Worm (Caenorhabditis elegans) whole organism, L1 larva: ENCODE data around the gene ZK228.4.

Experiments
- C04F5.9 ChIP-seq: sonication (generic microtip); optimal IDR thresholded peaks from 2 replicates; lab custom pipeline; 2016; ENCODE audit warnings: missing genetic modification characterization, missing compliant biosample characterization
- C16A3.4 ChIP-seq: fragments of 150-350 bp; optimal IDR thresholded peaks from 2 replicates; lab custom pipeline; 2014; ENCODE audit warnings: missing biosample characterization, missing genetic modification characterization
- aha-1 ChIP-seq: fragments of 150-350 bp; optimal IDR thresholded peaks from 2 replicates; lab custom pipeline; 2014; ENCODE audit warnings: missing biosample characterization, missing genetic modification characterization
- alr-1 ChIP-seq: fragments of 200-800 bp; sonication (Bioruptor generic); optimal IDR thresholded peaks from 2 replicates; lab custom pipeline; 2018; ENCODE audit warnings: borderline replicate concordance, mild to moderate bottlenecking, missing genetic modification characterization, missing compliant biosample characterization
- blmp-1 ChIP-seq: fragments of 150-350 bp; optimal IDR thresholded peaks from 2 replicates; lab custom pipeline; 2014; ENCODE audit warnings: missing biosample characterization, missing genetic modification characterization
- ceh-63 ChIP-seq: fragments of 200-800 bp; sonication (Bioruptor generic); optimal IDR thresholded peaks from 2 replicates; lab custom pipeline; 2018; ENCODE audit warnings: mild to moderate bottlenecking, missing genetic modification characterization, missing compliant biosample characterization
- ceh-90 ChIP-seq: sonication (generic microtip); optimal IDR thresholded peaks from 2 replicates; lab custom pipeline; 2016; ENCODE audit warnings: missing genetic modification characterization, missing compliant biosample characterization
- ces-1 ChIP-seq: fragments of 150-350 bp; optimal IDR thresholded peaks from 2 replicates; lab custom pipeline; 2014; ENCODE audit warnings: missing biosample characterization, missing genetic modification reagents, missing genetic modification characterization
- dsc-1 ChIP-seq: sonication (generic microtip); optimal IDR thresholded peaks from 2 replicates; lab custom pipeline; 2016; ENCODE audit warnings: mild to moderate bottlenecking, missing genetic modification characterization, missing compliant biosample characterization
- efl-1 ChIP-seq, 4 experiments: fragments of 150-350 bp; optimal IDR thresholded peaks in 3 of 4; peaks in 1 of 4; 1 replicate in 1 of 4; 2 replicates in 3 of 4; lab custom pipeline; 2014; ENCODE audit warnings: missing biosample characterization in 2 of 4, missing genetic modification characterization in 2 of 4, missing genetic modification reagents in 2 of 4
- efl-3 ChIP-seq: fragments of 200-800 bp; sonication (Bioruptor generic); optimal IDR thresholded peaks from 2 replicates; lab custom pipeline; 2018; ENCODE audit warnings: mild to moderate bottlenecking, missing genetic modification characterization, missing compliant biosample characterization
- egl-27 ChIP-seq, 2 experiments: fragments of 150-350 bp in 1 of 2; sonication (generic microtip); optimal IDR thresholded peaks; 3 replicates each; lab custom pipeline; 2017 to 2018; ENCODE audit warnings: missing biosample characterization in 2 of 2, missing genetic modification characterization in 2 of 2, missing genetic modification reagents in 2 of 2
- elt-2 ChIP-seq: sonication (generic microtip); optimal IDR thresholded peaks from 2 replicates; lab custom pipeline; 2016; ENCODE audit warnings: missing genetic modification characterization, mild to moderate bottlenecking, inconsistent platforms, missing compliant biosample characterization, missing genetic modification reagents
- elt-3 ChIP-seq, 6 experiments: fragments of 150-350 bp in 1 of 6; sonication (generic microtip); optimal IDR thresholded peaks; 2 replicates each; lab custom pipeline; 2017 to 2018; ENCODE audit warnings: missing biosample characterization in 6 of 6, missing genetic modification characterization in 6 of 6, inconsistent platforms in 1 of 6
- ets-5 ChIP-seq: fragments of 200-800 bp; sonication (Bioruptor generic); IDR thresholded peaks from 2 replicates; pipeline ENCODE4 v1.3.6; 2022; ENCODE audit warnings: missing genetic modification characterization, missing compliant biosample characterization
- fkh-4 ChIP-seq: sonication (generic microtip); optimal IDR thresholded peaks from 2 replicates; lab custom pipeline; 2016; ENCODE audit warnings: missing compliant biosample characterization, missing genetic modification characterization, borderline replicate concordance
- fos-1 ChIP-seq: fragments of 150-350 bp; optimal IDR thresholded peaks from 2 replicates; lab custom pipeline; 2014; ENCODE audit warnings: missing biosample characterization, missing genetic modification characterization
- grh-1 ChIP-seq: fragments of 200-800 bp; sonication (Bioruptor generic); IDR thresholded peaks from 2 replicates; pipeline ENCODE4 v1.3.6; 2022; ENCODE audit warnings: missing genetic modification reagents, missing genetic modification characterization, missing compliant biosample characterization
- hlh-17 ChIP-seq: fragments of 200-800 bp; sonication (Bioruptor generic); optimal IDR thresholded peaks from 2 replicates; lab custom pipeline; 2018; ENCODE audit warnings: missing genetic modification characterization, mild to moderate bottlenecking, missing compliant biosample characterization, moderate library complexity, borderline replicate concordance
- hlh-4 ChIP-seq: sonication (generic microtip); optimal IDR thresholded peaks from 2 replicates; lab custom pipeline; 2016; ENCODE audit warnings: mild to moderate bottlenecking, missing genetic modification characterization, missing compliant biosample characterization
- irx-1 ChIP-seq: sonication (generic microtip); optimal IDR thresholded peaks from 2 replicates; lab custom pipeline; 2016; ENCODE audit warnings: missing genetic modification characterization, missing compliant biosample characterization
- lin-15B ChIP-seq: fragments of 150-350 bp; sonication (generic microtip); optimal IDR thresholded peaks from 3 replicates; lab custom pipeline; 2014; ENCODE audit warnings: missing biosample characterization, missing genetic modification characterization
- mep-1 ChIP-seq: fragments of 150-350 bp; optimal IDR thresholded peaks from 2 replicates; lab custom pipeline; 2014; ENCODE audit warnings: missing biosample characterization, missing genetic modification characterization
- nhr-19 ChIP-seq: fragments of 200-800 bp; sonication (Bioruptor generic); conservative IDR thresholded peaks from 2 replicates; pipeline ENCODE4 v1.3.6; 2022; ENCODE audit warnings: missing genetic modification characterization, missing compliant biosample characterization
- nhr-20 ChIP-seq: sonication (generic microtip); optimal IDR thresholded peaks from 2 replicates; lab custom pipeline; 2016; ENCODE audit warnings: mild to moderate bottlenecking, missing genetic modification characterization, missing compliant biosample characterization
- nhr-71 ChIP-seq: sonication (generic microtip); optimal IDR thresholded peaks from 2 replicates; lab custom pipeline; 2016; ENCODE audit warnings: mild to moderate bottlenecking, missing genetic modification characterization, moderate library complexity, missing compliant biosample characterization
- nhr-77 ChIP-seq: fragments of 150-350 bp; optimal IDR thresholded peaks from 2 replicates; lab custom pipeline; 2014; ENCODE audit warnings: missing biosample characterization, missing genetic modification characterization
- nhr-84 ChIP-seq: sonication (generic microtip); optimal IDR thresholded peaks from 2 replicates; lab custom pipeline; 2017; ENCODE audit warnings: missing biosample characterization, missing genetic modification characterization
- nhr-85 ChIP-seq: sonication (generic microtip); peaks from one replicate; lab custom pipeline; 2016; ENCODE audit warnings: missing genetic modification characterization, inconsistent platforms, missing compliant biosample characterization
- pqm-1 ChIP-seq: sonication (generic microtip); optimal IDR thresholded peaks from 3 replicates; lab custom pipeline; 2017; ENCODE audit warnings: missing biosample characterization, missing genetic modification characterization
- rnt-1 ChIP-seq: sonication (generic microtip); optimal IDR thresholded peaks from 2 replicates; lab custom pipeline; 2016; ENCODE audit warnings: mild to moderate bottlenecking, missing genetic modification characterization, moderate library complexity, missing compliant biosample characterization
- skn-1 ChIP-seq: fragments of 150-350 bp; optimal IDR thresholded peaks from 2 replicates; lab custom pipeline; 2014; ENCODE audit warnings: missing biosample characterization, missing genetic modification characterization
- snu-23 ChIP-seq: sonication (generic microtip); optimal IDR thresholded peaks from 2 replicates; lab custom pipeline; 2016; ENCODE audit warnings: missing genetic modification characterization, missing compliant biosample characterization
- sox-4 ChIP-seq: sonication (generic microtip); optimal IDR thresholded peaks from 2 replicates; lab custom pipeline; 2016; ENCODE audit warnings: missing genetic modification characterization, missing compliant biosample characterization
- swsn-7 ChIP-seq: sonication (generic microtip); optimal IDR thresholded peaks from 2 replicates; lab custom pipeline; 2016; ENCODE audit warnings: missing genetic modification characterization, missing compliant biosample characterization
- unc-130 ChIP-seq: fragments of 150-350 bp; optimal IDR thresholded peaks from 2 replicates; lab custom pipeline; 2017; ENCODE audit warnings: missing biosample characterization, missing genetic modification characterization, inconsistent platforms
- unc-30 ChIP-seq: sonication (generic microtip); optimal IDR thresholded peaks from 2 replicates; lab custom pipeline; 2017; ENCODE audit warnings: missing biosample characterization, missing genetic modification characterization
- unc-98 ChIP-seq: fragments of 200-800 bp; sonication (Bioruptor generic); IDR thresholded peaks from 2 replicates; pipeline ENCODE4 v1.3.6; 2022; ENCODE audit warnings: missing genetic modification characterization, missing compliant biosample characterization
- vab-15 ChIP-seq: sonication (generic microtip); optimal IDR thresholded peaks from 2 replicates; lab custom pipeline; 2017; ENCODE audit warnings: missing genotype, mild to moderate bottlenecking, missing genetic modification characterization, missing compliant biosample characterization
- zip-4 ChIP-seq: fragments of 200-800 bp; sonication (Bioruptor generic); optimal IDR thresholded peaks from 2 replicates; lab custom pipeline; 2018; ENCODE audit warnings: mild to moderate bottlenecking, missing genetic modification characterization, moderate library complexity, missing compliant biosample characterization
- ztf-11 ChIP-seq, 2 experiments: sonication (generic microtip); optimal IDR thresholded peaks; 2 replicates each; lab custom pipeline; 2016 to 2017; ENCODE audit warnings: missing genetic modification characterization in 2 of 2, missing biosample characterization in 1 of 2, missing compliant biosample characterization in 1 of 2
- ztf-4 ChIP-seq: fragments of 150-350 bp; optimal IDR thresholded peaks from 2 replicates; lab custom pipeline; 2014; ENCODE audit warnings: missing biosample characterization, missing genetic modification characterization

ZK228.4 gene

ce11 chrV:18456574-18456973, 6.0 kb upstream of the ZK228.4 start, which contains the start of gene ZK228.10:
Gene ZK228.10 (plus strand): TSS chrV:18456874.
- TF ChIP-seq C04F5.9 (no peak), unc-98 (GFP tag; lab: Robert Waterston, UW) (no peak), ztf-4 (tag; lab: Kevin White, UChicago) (no peak), hlh-17 (GFP tag; lab: Kevin White, UChicago) (no peak), aha-1 (tag; lab: Kevin White, UChicago) (no peak), sox-4 (no peak), alr-1 (tag; lab: Kevin White, UChicago) (no peak), fos-1 (tag; lab: Kevin White, UChicago) (no peak), blmp-1 (tag; lab: Kevin White, UChicago) (no peak), efl-3 (GFP tag; lab: Kevin White, UChicago) (no peak), ztf-11 (tag; optimal IDR thresholded peaks at IDR 0.05; lab: Kevin White, UChicago) (no peak), rnt-1 (tag; lab: Kevin White, UChicago) (no peak), egl-27 (tag; optimal IDR thresholded peaks at IDR 0.05; lab: Kevin White, UChicago) (no peak), ets-5 (GFP tag; lab: Robert Waterston, UW) (no peak), C16A3.4 (tag; lab: Kevin White, UChicago) (no peak), mep-1 (tag; lab: Kevin White, UChicago) (no peak), nhr-85 (no peak), pqm-1 (no peak), efl-1 (optimal IDR thresholded peaks at IDR 0.05; lab: Kevin White, UChicago) (no peak), efl-1 (GFP tag; optimal IDR thresholded peaks at IDR 0.05 in 1 of 2; lab: Kevin White, UChicago) (no peak), grh-1 (no peak)

- peak in 3 of 6 experiments; percentile 10 to 40 (median 20) for TF ChIP-seq elt-3 (tag; optimal IDR thresholded peaks at IDR 0.05; lab: Kevin White, UChicago)
- no peak for TF ChIP-seq irx-1 (tag; lab: Kevin White, UChicago)
- peak; percentile 93 for TF ChIP-seq elt-2
- TF ChIP-seq nhr-20 (tag; lab: Kevin White, UChicago), result peak; percentile 30
- no peak for TF ChIP-seq vab-15 (tag; lab: Kevin White, UChicago)
Observed at ce11 chrV:18461200-18461728, 1.3 kb upstream of the ZK228.4 start, which contains the start of gene ZK228.3. Gene ZK228.3 (minus strand): TSS chrV:18461250.

ce11 chrV:18468097-18468496, 5.5 kb downstream of the ZK228.4 start, which contains the start of gene ZK228.13:
Gene ZK228.13 (minus strand): TSS chrV:18468197.
- no peak for TF ChIP-seq fkh-4 (tag; lab: Kevin White, UChicago)

- TF ChIP-seq dsc-1 (tag; lab: Kevin White, UChicago), result no peak
- TF ChIP-seq zip-4 (GFP tag; lab: Kevin White, UChicago), result no peak
- TF ChIP-seq ceh-63 (GFP tag; lab: Kevin White, UChicago), result no peak
- TF ChIP-seq lin-15B (tag; lab: Kevin White, UChicago), result no peak
- TF ChIP-seq nhr-77 (tag; lab: Kevin White, UChicago), result no peak
- peak; percentile 41 for TF ChIP-seq hlh-4 (tag; lab: Kevin White, UChicago)
- TF ChIP-seq nhr-84 (tag; lab: Kevin White, UChicago), result no peak
- TF ChIP-seq skn-1, result no peak
Observed at ce11 chrV:18473415-18473814, 10.8 kb downstream of the ZK228.4 start, which contains the start of gene srh-182. Gene srh-182 (minus strand): TSS chrV:18473515.

ce11 chrV:18474223-18474622, 11.6 kb downstream of the ZK228.4 start, which contains the start of gene srh-181:
Gene srh-181 (plus strand): TSS chrV:18474523.
- TF ChIP-seq unc-30, result no peak
- no peak for TF ChIP-seq irx-1 (tag; lab: Kevin White, UChicago)
- no peak for TF ChIP-seq ces-1 (GFP tag; lab: Kevin White, UChicago)
- no peak for TF ChIP-seq ceh-90 (tag; lab: Kevin White, UChicago)
- TF ChIP-seq unc-130, result no peak
- TF ChIP-seq nhr-19 (GFP tag; lab: Robert Waterston, UW), result no peak
- no peak for TF ChIP-seq rnt-1 (tag; lab: Kevin White, UChicago)
- TF ChIP-seq nhr-71 (tag; lab: Kevin White, UChicago), result no peak
- TF ChIP-seq nhr-77 (tag; lab: Kevin White, UChicago), result no peak
- TF ChIP-seq snu-23 (GFP tag; lab: Kevin White, UChicago), result no peak
- no peak for TF ChIP-seq zip-4 (GFP tag; lab: Kevin White, UChicago)
- TF ChIP-seq swsn-7, result no peak
